Worm (Caenorhabditis elegans): ENCODE data around the gene K01A2.10.

DNA sequence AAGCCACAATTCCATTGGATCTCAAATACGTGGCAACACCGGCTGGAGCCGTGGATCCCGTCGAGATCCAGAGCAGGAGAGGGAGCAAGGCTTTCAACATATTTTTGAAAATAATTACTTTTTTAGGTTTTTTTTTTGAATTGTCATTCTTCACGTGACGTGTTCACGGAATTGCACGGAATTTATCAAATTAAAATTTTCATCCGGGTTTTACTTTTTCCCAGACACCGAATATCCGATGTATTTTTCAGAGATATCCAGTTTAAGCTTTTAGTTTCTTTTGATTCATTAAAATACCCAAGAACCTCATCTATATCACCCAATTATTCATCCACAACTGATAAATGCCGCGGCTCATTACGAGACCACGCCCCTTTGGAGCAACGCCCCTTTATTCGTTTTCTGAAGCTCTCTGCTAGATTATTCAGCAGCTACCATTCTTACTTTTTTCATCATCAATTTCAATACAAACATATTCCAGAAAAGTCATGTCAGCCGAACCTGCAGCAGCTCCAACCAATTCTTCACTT, 25.9 kb downstream of the K01A2.10 start, which contains the start of the genes clec-117 and B0432.1:
- TF ChIP-seq ama-1 (optimal IDR thresholded peaks at IDR 0.05) (no peak), tra-4 (tag; optimal IDR thresholded peaks at IDR 0.05) (no peak), hnd-1 (tag; optimal IDR thresholded peaks at IDR 0.05) (no peak), flt-1 (GFP tag; IDR thresholded peaks at IDR 0.05) (no peak), ceh-13 (GFP tag; optimal IDR thresholded peaks at IDR 0.05) (no peak), hmg-4 (GFP tag; optimal IDR thresholded peaks at IDR 0.05) (no peak), ceh-36 (tag; optimal IDR thresholded peaks at IDR 0.05) (no peak), tbx-11 (GFP tag; IDR thresholded peaks at IDR 0.05) (no peak), pes-1 (GFP tag; IDR thresholded peaks at IDR 0.05) (no peak), scrt-1 (GFP tag; IDR thresholded peaks at IDR 0.05) (no peak), B0310.2 (tag; optimal IDR thresholded peaks at IDR 0.05) (no peak), sea-1 (GFP tag; conservative IDR thresholded peaks at IDR 0.05) (no peak), hmbx-1 (tag; optimal IDR thresholded peaks at IDR 0.05) (no peak), tbx-37 (GFP tag; conservative IDR thresholded peaks at IDR 0.05) (no peak)
